Fruit fly (Drosophila melanogaster): ENCODE results near the gene CG34112.

CG34112 gene

DNA sequence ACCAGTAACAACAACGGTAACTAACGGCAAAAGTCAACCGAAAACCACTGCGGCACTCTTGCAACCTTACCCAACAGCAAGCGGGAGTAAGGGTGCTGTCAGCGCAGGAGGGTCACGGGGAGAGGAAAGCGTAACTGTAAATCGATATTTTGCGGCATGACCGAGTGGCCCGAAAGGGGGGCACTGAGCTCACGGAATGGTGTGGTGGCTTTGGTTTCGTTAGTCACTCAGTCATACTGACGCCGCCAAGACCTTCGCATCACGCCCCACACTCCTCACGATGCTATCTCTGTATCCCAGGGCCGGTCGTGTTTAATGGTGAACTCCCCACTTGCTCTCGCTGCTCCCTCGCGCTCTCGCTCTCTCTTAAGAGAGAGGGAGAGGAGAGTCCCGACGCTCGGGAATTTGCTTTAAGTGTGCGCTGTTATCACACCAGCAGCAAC, 33.4 kb downstream of the CG34112 start (continued):
- peak; percentile 29 for TF ChIP-seq CG8478 (optimal IDR thresholded peaks at IDR 0.05)
- TF ChIP-seq CG16779 (GFP tag; IDR thresholded peaks at IDR 0.05): 0 out of 2 replicates have a peak, but pooled peaks have one; percentile 11
- TF ChIP-seq abd-A (tag; optimal IDR thresholded peaks at IDR 0.05): peak; percentile 98
- TF ChIP-seq Dbx (GFP tag; IDR thresholded peaks at IDR 0.05): 0 out of 3 replicates have a peak, but pooled peaks have one; percentile 48
- TF ChIP-seq Drgx (GFP tag; IDR thresholded peaks at IDR 0.05): peak; percentile 28; the same call in 1 of the 2 replicates
- TF ChIP-seq CG14014 (GFP tag; IDR thresholded peaks at IDR 0.05): no peak
- 0 out of 3 replicates have a peak, but pooled peaks have one; percentile 26 for TF ChIP-seq knrl (GFP tag; IDR thresholded peaks at IDR 0.05; ENCODE audit: partially characterized antibody)
- TF ChIP-seq CG7928 (GFP tag; optimal IDR thresholded peaks at IDR 0.05): no peak
- peak; percentile 51 for TF ChIP-seq grn (GFP tag; optimal IDR thresholded peaks at IDR 0.05)
- TF ChIP-seq chinmo (GFP tag; IDR thresholded peaks at IDR 0.05; ENCODE audit: partially characterized antibody): peak; percentile 75; the same call in 1 of the 4 replicates
- TF ChIP-seq CG32532 (GFP tag; IDR thresholded peaks at IDR 0.05): peak; percentile 34; the same call in 1 of the 2 replicates
- TF ChIP-seq CG6683 (GFP tag; optimal IDR thresholded peaks at IDR 0.05): no peak
- no peak for TF ChIP-seq Dp (GFP tag; optimal IDR thresholded peaks at IDR 0.05)
- no peak for TF ChIP-seq gcm2 (GFP tag; optimal IDR thresholded peaks at IDR 0.05)
- TF ChIP-seq vnd (GFP tag; IDR thresholded peaks at IDR 0.05; ENCODE audit: partially characterized antibody): no peak
- TF ChIP-seq Bgb (GFP tag; IDR thresholded peaks at IDR 0.05; ENCODE audit: partially characterized antibody): peak; percentile 29; the same call in 1 of the 2 replicates
- TF ChIP-seq Deaf1 (tag; optimal IDR thresholded peaks at IDR 0.05): peak; percentile 88
- peak; percentile 1 for TF ChIP-seq CG12769 (tag; optimal IDR thresholded peaks at IDR 0.05)
- TF ChIP-seq mam (GFP tag; optimal IDR thresholded peaks at IDR 0.05): no peak
- no peak for TF ChIP-seq nau (GFP tag; optimal IDR thresholded peaks at IDR 0.05)
- TF ChIP-seq CG12071 (GFP tag; optimal IDR thresholded peaks at IDR 0.05): peak; percentile 27

DNA sequence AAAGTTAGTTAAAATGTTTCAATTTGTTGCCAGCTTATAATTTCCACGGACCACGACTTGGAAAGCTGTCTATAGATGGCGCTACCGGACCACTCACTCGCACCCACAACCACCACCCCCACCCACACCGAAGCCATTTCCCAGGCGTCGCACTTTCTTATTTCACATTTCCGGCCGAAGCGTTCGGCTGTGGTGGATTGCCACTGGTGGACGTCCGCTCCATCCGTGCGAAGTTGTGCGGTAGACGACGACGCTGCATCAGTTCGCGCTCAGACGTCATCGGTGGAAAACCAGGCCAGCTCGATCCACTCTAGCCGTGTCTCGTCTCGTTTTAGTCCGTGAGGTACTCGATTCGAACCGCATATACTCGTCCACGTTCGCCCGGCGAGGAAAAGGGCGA, 34.4 kb downstream of the CG34112 start, which contains the start of gene CG1090:
TSS of gene CG1090 (plus strand) at position 259 of the 400 bp plus-strand sequence.
- peak; percentile 60 for TF ChIP-seq Hand (GFP tag; optimal IDR thresholded peaks at IDR 0.05)
- TF ChIP-seq CrebB (tag; optimal IDR thresholded peaks at IDR 0.05): peak; percentile 37
- no peak for TF ChIP-seq grau (tag; optimal IDR thresholded peaks at IDR 0.05)
- TF ChIP-seq Med (GFP tag): peak; percentile 60
- peak; percentile 15 for TF ChIP-seq pzg (GFP tag; optimal IDR thresholded peaks at IDR 0.05)
- TF ChIP-seq gt (GFP tag; IDR thresholded peaks at IDR 0.05): no peak
- peak; percentile 38 for TF ChIP-seq schlank (tag; optimal IDR thresholded peaks at IDR 0.05)
- peak; percentile 30; the same call in 1 of the 2 replicates for TF ChIP-seq NFAT (GFP tag; IDR thresholded peaks at IDR 0.05)
- TF ChIP-seq wdn (GFP tag; IDR thresholded peaks at IDR 0.05): no peak
- peak; percentile 55 for TF ChIP-seq BtbVII (GFP tag; optimal IDR thresholded peaks at IDR 0.05)
- 0 out of 2 replicates have a peak, but pooled peaks have one; percentile 11 for TF ChIP-seq CG11696 (GFP tag; IDR thresholded peaks at IDR 0.05)
- TF ChIP-seq CG6765 (GFP tag; optimal IDR thresholded peaks at IDR 0.05): peak; percentile 82
- TF ChIP-seq lab (GFP tag; optimal IDR thresholded peaks at IDR 0.05): peak; percentile 77
- no peak; the same call in 1 of the 2 replicates for TF ChIP-seq Adf1 (GFP tag; IDR thresholded peaks at IDR 0.05)
- 0 out of 2 replicates have a peak, but pooled peaks have one; percentile 29 for TF ChIP-seq unc-4 (GFP tag; IDR thresholded peaks at IDR 0.05; ENCODE audit: partially characterized antibody)
- peak; percentile 46 for TF ChIP-seq CG2116 (GFP tag; optimal IDR thresholded peaks at IDR 0.05)
- 0 out of 4 replicates have a peak, but pooled peaks have one; percentile 37 for TF ChIP-seq chinmo (GFP tag; IDR thresholded peaks at IDR 0.05; ENCODE audit: partially characterized antibody)
- TF ChIP-seq CG7928 (GFP tag; optimal IDR thresholded peaks at IDR 0.05): no peak
- TF ChIP-seq Nf-YB (GFP tag; optimal IDR thresholded peaks at IDR 0.05): peak; percentile 6
- TF ChIP-seq CG16779 (GFP tag; IDR thresholded peaks at IDR 0.05): 0 out of 2 replicates have a peak, but pooled peaks have one; percentile 36
- TF ChIP-seq HLHmδ (GFP tag; optimal IDR thresholded peaks at IDR 0.05): peak; percentile 4
- TF ChIP-seq oc (tag; optimal IDR thresholded peaks at IDR 0.05): no peak
- peak; percentile 29 for TF ChIP-seq caup (GFP tag; optimal IDR thresholded peaks at IDR 0.05; ENCODE audit: severe bottlenecking)
- peak; percentile 37 for TF ChIP-seq CG6813 (GFP tag; optimal IDR thresholded peaks at IDR 0.05)
- TF ChIP-seq scrt (GFP tag; optimal IDR thresholded peaks at IDR 0.05): peak; percentile 38
- TF ChIP-seq nau (GFP tag; optimal IDR thresholded peaks at IDR 0.05): peak; percentile 22
- peak; percentile 64 for TF ChIP-seq CG10543 (GFP tag; optimal IDR thresholded peaks at IDR 0.05)
- TF ChIP-seq Nf-YC (tag; optimal IDR thresholded peaks at IDR 0.05): peak; percentile 37
- peak; percentile 39; the same call in 1 of the 3 replicates for TF ChIP-seq CG6175 (GFP tag; IDR thresholded peaks at IDR 0.05)
- TF ChIP-seq Fer3 (tag; optimal IDR thresholded peaks at IDR 0.05): peak; percentile 11
